Worm (Caenorhabditis elegans): Measurements from ENCODE around the gene F57A8.6.

The F57A8.6 gene

ce11 chrV:10073793-10074192, at the start of gene F57A8.6:
Gene F57A8.6, minus strand, starts transcription at chrV:10073893.
- TF ChIP-seq aly-1 (tag; optimal IDR thresholded peaks at IDR 0.05) (no peak), ceh-13 (GFP tag; optimal IDR thresholded peaks at IDR 0.05) (no peak), hmbx-1 (tag; optimal IDR thresholded peaks at IDR 0.05) (no peak), tra-4 (tag; optimal IDR thresholded peaks at IDR 0.05) (no peak), pes-1 (GFP tag; IDR thresholded peaks at IDR 0.05) (no peak), B0310.2 (tag; optimal IDR thresholded peaks at IDR 0.05) (no peak), hnd-1 (tag; optimal IDR thresholded peaks at IDR 0.05) (no peak), ceh-36 (tag; optimal IDR thresholded peaks at IDR 0.05) (no peak), flt-1 (GFP tag; IDR thresholded peaks at IDR 0.05) (no peak), F13C5.2 (tag; optimal IDR thresholded peaks at IDR 0.05) (no peak), tbx-37 (GFP tag; conservative IDR thresholded peaks at IDR 0.05) (no peak), hmg-4 (GFP tag; optimal IDR thresholded peaks at IDR 0.05) (no peak), ama-1 (optimal IDR thresholded peaks at IDR 0.05) (no peak), tbx-11 (GFP tag; IDR thresholded peaks at IDR 0.05) (no peak), sea-1 (GFP tag; conservative IDR thresholded peaks at IDR 0.05) (no peak), ets-7 (tag; optimal IDR thresholded peaks at IDR 0.05) (no peak), scrt-1 (GFP tag; IDR thresholded peaks at IDR 0.05) (no peak)

ce11 chrV:10123324-10123723, 49.6 kb upstream of the F57A8.6 start, which contains the start of gene C08B6.6:
Gene C08B6.6, plus strand, starts transcription at chrV:10123624.
- no peak for TF ChIP-seq hnd-1 (tag; optimal IDR thresholded peaks at IDR 0.05)
- no peak for TF ChIP-seq ceh-13 (GFP tag; optimal IDR thresholded peaks at IDR 0.05)
- no peak for TF ChIP-seq sea-1 (GFP tag; conservative IDR thresholded peaks at IDR 0.05)
- no peak for TF ChIP-seq tbx-11 (GFP tag; IDR thresholded peaks at IDR 0.05)
- no peak for TF ChIP-seq pes-1 (GFP tag; IDR thresholded peaks at IDR 0.05)
- no peak for TF ChIP-seq ets-7 (tag; optimal IDR thresholded peaks at IDR 0.05)
- no peak for TF ChIP-seq ama-1 (optimal IDR thresholded peaks at IDR 0.05)
- no peak for TF ChIP-seq scrt-1 (GFP tag; IDR thresholded peaks at IDR 0.05)
- TF ChIP-seq tra-4 (tag; optimal IDR thresholded peaks at IDR 0.05), result no peak
- TF ChIP-seq ceh-36 (tag; optimal IDR thresholded peaks at IDR 0.05), result no peak
- TF ChIP-seq B0310.2 (tag; optimal IDR thresholded peaks at IDR 0.05), result no peak
- TF ChIP-seq hmbx-1 (tag; optimal IDR thresholded peaks at IDR 0.05), result no peak
- no peak for TF ChIP-seq flt-1 (GFP tag; IDR thresholded peaks at IDR 0.05)

ce11 chrV:10122670-10123069, 49.0 kb upstream of the F57A8.6 start, which contains the start of gene srxa-19:
Gene srxa-19, minus strand, starts transcription at chrV:10122770.
- TF ChIP-seq hmg-4 (GFP tag; optimal IDR thresholded peaks at IDR 0.05), result no peak
- TF ChIP-seq B0310.2 (tag; optimal IDR thresholded peaks at IDR 0.05), result no peak
- no peak for TF ChIP-seq ceh-36 (tag; optimal IDR thresholded peaks at IDR 0.05)
- no peak for TF ChIP-seq flt-1 (GFP tag; IDR thresholded peaks at IDR 0.05)
- no peak for TF ChIP-seq tbx-11 (GFP tag; IDR thresholded peaks at IDR 0.05)
- no peak for TF ChIP-seq ama-1 (optimal IDR thresholded peaks at IDR 0.05)
- no peak for TF ChIP-seq F13C5.2 (tag; optimal IDR thresholded peaks at IDR 0.05)
- TF ChIP-seq ceh-13 (GFP tag; optimal IDR thresholded peaks at IDR 0.05), result no peak

ce11 chrV:10120898-10121297, 47.2 kb upstream of the F57A8.6 start, which contains the start of gene srxa-18:
Gene srxa-18, minus strand, starts transcription at chrV:10120997.
- TF ChIP-seq scrt-1 (GFP tag; IDR thresholded peaks at IDR 0.05) (no peak), flt-1 (GFP tag; IDR thresholded peaks at IDR 0.05) (no peak), ets-7 (tag; optimal IDR thresholded peaks at IDR 0.05) (no peak), ama-1 (optimal IDR thresholded peaks at IDR 0.05) (no peak), F13C5.2 (tag; optimal IDR thresholded peaks at IDR 0.05) (no peak)

ce11 chrV:10117465-10117864, 43.8 kb upstream of the F57A8.6 start, which contains the start of gene C08B6.5:
Gene C08B6.5, plus strand, starts transcription at chrV:10117765.
- TF ChIP-seq ceh-13 (GFP tag; optimal IDR thresholded peaks at IDR 0.05), result no peak
- no peak for TF ChIP-seq F13C5.2 (tag; optimal IDR thresholded peaks at IDR 0.05)
- no peak for TF ChIP-seq scrt-1 (GFP tag; IDR thresholded peaks at IDR 0.05)
- no peak for TF ChIP-seq ama-1 (optimal IDR thresholded peaks at IDR 0.05)
- TF ChIP-seq ets-7 (tag; optimal IDR thresholded peaks at IDR 0.05), result no peak
- TF ChIP-seq ceh-36 (tag; optimal IDR thresholded peaks at IDR 0.05), result no peak
- TF ChIP-seq B0310.2 (tag; optimal IDR thresholded peaks at IDR 0.05), result no peak
- no peak for TF ChIP-seq hmbx-1 (tag; optimal IDR thresholded peaks at IDR 0.05)
- TF ChIP-seq hmg-4 (GFP tag; optimal IDR thresholded peaks at IDR 0.05), result no peak
- TF ChIP-seq hnd-1 (tag; optimal IDR thresholded peaks at IDR 0.05), result no peak
- no peak for TF ChIP-seq tbx-37 (GFP tag; conservative IDR thresholded peaks at IDR 0.05)
- no peak for TF ChIP-seq tbx-11 (GFP tag; IDR thresholded peaks at IDR 0.05)
- no peak for TF ChIP-seq sea-1 (GFP tag; conservative IDR thresholded peaks at IDR 0.05)
- TF ChIP-seq aly-1 (tag; optimal IDR thresholded peaks at IDR 0.05), result no peak
- TF ChIP-seq flt-1 (GFP tag; IDR thresholded peaks at IDR 0.05), result no peak
- no peak for TF ChIP-seq pes-1 (GFP tag; IDR thresholded peaks at IDR 0.05)
- TF ChIP-seq tra-4 (tag; optimal IDR thresholded peaks at IDR 0.05), result no peak

ce11 chrV:10114329-10114728, 40.6 kb upstream of the F57A8.6 start, which contains the start of gene cht-5:
Gene cht-5, plus strand, starts transcription at chrV:10114629.
- no peak for TF ChIP-seq ama-1 (optimal IDR thresholded peaks at IDR 0.05)
- no peak for TF ChIP-seq ceh-13 (GFP tag; optimal IDR thresholded peaks at IDR 0.05)
- TF ChIP-seq B0310.2 (tag; optimal IDR thresholded peaks at IDR 0.05), result no peak
- no peak for TF ChIP-seq aly-1 (tag; optimal IDR thresholded peaks at IDR 0.05)
- no peak for TF ChIP-seq tbx-11 (GFP tag; IDR thresholded peaks at IDR 0.05)
- TF ChIP-seq scrt-1 (GFP tag; IDR thresholded peaks at IDR 0.05), result no peak
- no peak for TF ChIP-seq sea-1 (GFP tag; conservative IDR thresholded peaks at IDR 0.05)
- TF ChIP-seq ceh-36 (tag; optimal IDR thresholded peaks at IDR 0.05), result no peak
- TF ChIP-seq tbx-37 (GFP tag; conservative IDR thresholded peaks at IDR 0.05), result no peak
- no peak for TF ChIP-seq hnd-1 (tag; optimal IDR thresholded peaks at IDR 0.05)
- TF ChIP-seq ets-7 (tag; optimal IDR thresholded peaks at IDR 0.05), result no peak
- no peak for TF ChIP-seq hmg-4 (GFP tag; optimal IDR thresholded peaks at IDR 0.05)
- no peak for TF ChIP-seq F13C5.2 (tag; optimal IDR thresholded peaks at IDR 0.05)
- TF ChIP-seq flt-1 (GFP tag; IDR thresholded peaks at IDR 0.05), result no peak

ce11 chrV:10112187-10112586, 38.5 kb upstream of the F57A8.6 start, which contains the start of gene C08B6.3:
Gene C08B6.3, minus strand, starts transcription at chrV:10112287.
- no peak for TF ChIP-seq ceh-36 (tag; optimal IDR thresholded peaks at IDR 0.05)
- TF ChIP-seq hmbx-1 (tag; optimal IDR thresholded peaks at IDR 0.05), result no peak
- TF ChIP-seq pes-1 (GFP tag; IDR thresholded peaks at IDR 0.05), result no peak
- no peak for TF ChIP-seq sea-1 (GFP tag; conservative IDR thresholded peaks at IDR 0.05)

Measured in whole organism, early embryonic.